Fruit fly (Drosophila melanogaster) whole organism, prepupa: ENCODE results near the gene CG8142.

Source experiments
- Blimp-1 ChIP-seq: fragments of 200-800 bp; sonication (Bioruptor generic); optimal IDR thresholded peaks from 3 replicates; lab custom pipeline; 2017; ENCODE audit warnings: missing biosample characterization, missing genetic modification characterization, mild to moderate bottlenecking, moderate library complexity, missing genetic modification reagents
- CG10631 ChIP-seq: fragments of 200-800 bp; sonication (Bioruptor generic); optimal IDR thresholded peaks from 2 replicates; lab custom pipeline; 2016; ENCODE audit warnings: missing biosample characterization, missing genetic modification characterization
- CG10669 ChIP-seq: fragments of 200-800 bp; sonication (Bioruptor generic); optimal IDR thresholded peaks from 3 replicates; lab custom pipeline; 2018; ENCODE audit warnings: missing biosample characterization, mild to moderate bottlenecking, missing genetic modification characterization, moderate library complexity
- CG11762 ChIP-seq: fragments of 200-800 bp; sonication (Bioruptor generic); optimal IDR thresholded peaks from 3 replicates; lab custom pipeline; 2016; ENCODE audit warnings: missing biosample characterization, missing genetic modification characterization; ENCODE audit not compliant: insufficient read depth
- CG15336 ChIP-seq: fragments of 200-800 bp; sonication (Bioruptor generic); IDR thresholded peaks from 2 replicates; pipeline ENCODE4 v1.3.6; 2022; ENCODE audit warnings: missing biosample characterization, missing genetic modification characterization
- CG16779 ChIP-seq: fragments of 200-800 bp; sonication (Bioruptor generic); optimal IDR thresholded peaks from 3 replicates; lab custom pipeline; 2017; ENCODE audit warnings: missing biosample characterization, mild to moderate bottlenecking, missing genetic modification characterization
- CG3032 ChIP-seq: fragments of 200-800 bp; optimal IDR thresholded peaks from 2 replicates; lab custom pipeline; 2019; ENCODE audit warnings: missing biosample characterization, mild to moderate bottlenecking, missing genetic modification characterization, moderate library complexity
- CG34406 ChIP-seq: fragments of 200-800 bp; sonication (Bioruptor generic); optimal IDR thresholded peaks from 3 replicates; lab custom pipeline; 2016; ENCODE audit warnings: missing biosample characterization, missing genetic modification characterization
- CG3919 ChIP-seq: fragments of 200-800 bp; sonication (Bioruptor generic); optimal IDR thresholded peaks from 3 replicates; lab custom pipeline; 2016; ENCODE audit warnings: missing biosample characterization, missing genetic modification characterization
- CG4318 ChIP-seq: fragments of 200-800 bp; sonication (Bioruptor generic); optimal IDR thresholded peaks from 3 replicates; lab custom pipeline; 2017; ENCODE audit warnings: missing biosample characterization, mild to moderate bottlenecking, missing genetic modification characterization
- CG6163 ChIP-seq: fragments of 200-800 bp; sonication (Bioruptor generic); IDR thresholded peaks from 3 replicates; pipeline ENCODE4 v1.3.6; 2022; ENCODE audit warnings: missing biosample characterization, missing genetic modification characterization
- CG6276 ChIP-seq: fragments of 200-800 bp; sonication (Bioruptor generic); optimal IDR thresholded peaks from 2 replicates; lab custom pipeline; 2017; ENCODE audit warnings: missing biosample characterization, mild to moderate bottlenecking, missing genetic modification characterization
- CG6792 ChIP-seq: fragments of 200-800 bp; sonication (Bioruptor generic); optimal IDR thresholded peaks from 3 replicates; lab custom pipeline; 2016; ENCODE audit warnings: missing biosample characterization, missing genetic modification characterization
- CG6808 ChIP-seq: fragments of 200-800 bp; sonication (Bioruptor generic); optimal IDR thresholded peaks from 3 replicates; lab custom pipeline; 2017; ENCODE audit warnings: missing biosample characterization, missing genetic modification characterization, mild to moderate bottlenecking, moderate library complexity, missing genetic modification reagents
- CG7368 ChIP-seq: fragments of 200-800 bp; sonication (Bioruptor generic); optimal IDR thresholded peaks from 3 replicates; lab custom pipeline; 2016; ENCODE audit warnings: missing biosample characterization, missing genetic modification characterization
- CG8119 ChIP-seq: fragments of 200-800 bp; sonication (Bioruptor generic); IDR thresholded peaks from 3 replicates; pipeline ENCODE4 v1.3.6; 2022; ENCODE audit warnings: missing biosample characterization, missing genetic modification characterization
- CG8632 ChIP-seq: fragments of 200-800 bp; sonication (Bioruptor generic); optimal IDR thresholded peaks from 3 replicates; lab custom pipeline; 2016; ENCODE audit warnings: missing biosample characterization, missing genetic modification characterization
- CG9139 ChIP-seq: fragments of 200-800 bp; sonication (Bioruptor generic); optimal IDR thresholded peaks from 3 replicates; lab custom pipeline; 2017; ENCODE audit warnings: missing biosample characterization, mild to moderate bottlenecking, missing genetic modification characterization
- Eip75B ChIP-seq: fragments of 200-800 bp; sonication (Bioruptor generic); optimal IDR thresholded peaks from 3 replicates; lab custom pipeline; 2016; ENCODE audit warnings: missing biosample characterization, missing genetic modification characterization
- Eip78C ChIP-seq: fragments of 200-800 bp; sonication (Bioruptor generic); peaks from one replicate; lab custom pipeline; 2016; ENCODE audit warnings: missing biosample characterization, missing genetic modification characterization
- Eip93F ChIP-seq: fragments of 200-800 bp; sonication (Bioruptor generic); optimal IDR thresholded peaks from 2 replicates; lab custom pipeline; 2016; ENCODE audit warnings: missing biosample characterization, mild to moderate bottlenecking, missing genetic modification characterization
- Ets21C ChIP-seq: fragments of 200-800 bp; sonication (Bioruptor generic); optimal IDR thresholded peaks from 3 replicates; lab custom pipeline; 2016; ENCODE audit warnings: missing biosample characterization, missing genetic modification characterization
- Ets96B ChIP-seq: fragments of 200-800 bp; optimal IDR thresholded peaks from 2 replicates; lab custom pipeline; 2019; ENCODE audit warnings: missing biosample characterization, mild to moderate bottlenecking, missing genetic modification characterization, moderate library complexity
- Gug ChIP-seq: fragments of 200-800 bp; sonication (Bioruptor generic); IDR thresholded peaks from 2 replicates; pipeline ENCODE4 v1.3.6; 2022; ENCODE audit warnings: missing biosample characterization, missing genetic modification characterization
- Hr38 ChIP-seq: sonication (Bioruptor generic); optimal IDR thresholded peaks from 2 replicates; lab custom pipeline; 2016; ENCODE audit warnings: missing biosample characterization, missing genetic modification characterization
- Hr39 ChIP-seq: fragments of 200-800 bp; sonication (Bioruptor generic); optimal IDR thresholded peaks from 2 replicates; lab custom pipeline; 2016; ENCODE audit warnings: missing biosample characterization, missing genetic modification characterization
- Lpt ChIP-seq: fragments of 200-800 bp; sonication (Bioruptor generic); optimal IDR thresholded peaks from 3 replicates; lab custom pipeline; 2016; ENCODE audit warnings: missing biosample characterization, missing genetic modification characterization
- Met ChIP-seq: fragments of 200-800 bp; sonication (Bioruptor generic); optimal IDR thresholded peaks from 3 replicates; lab custom pipeline; 2016; ENCODE audit warnings: missing biosample characterization, missing genetic modification characterization
- OdsH ChIP-seq: fragments of 200-800 bp; sonication (Bioruptor generic); optimal IDR thresholded peaks from 3 replicates; lab custom pipeline; 2016; ENCODE audit warnings: missing biosample characterization, missing genetic modification characterization
- Sox102F ChIP-seq: fragments of 200-800 bp; sonication (Bioruptor generic); optimal IDR thresholded peaks from 2 replicates; lab custom pipeline; 2016; ENCODE audit warnings: missing biosample characterization, mild to moderate bottlenecking, missing genetic modification characterization
- Sox14 ChIP-seq: fragments of 200-800 bp; sonication (Bioruptor generic); optimal IDR thresholded peaks from 3 replicates; lab custom pipeline; 2016; ENCODE audit warnings: missing biosample characterization, missing genetic modification characterization
- Sox15 ChIP-seq: fragments of 200-800 bp; sonication (Bioruptor generic); optimal IDR thresholded peaks from 3 replicates; lab custom pipeline; 2016; ENCODE audit warnings: missing biosample characterization, missing genetic modification characterization
- achi ChIP-seq: fragments of 200-800 bp; sonication (Bioruptor generic); optimal IDR thresholded peaks from 3 replicates; lab custom pipeline; 2016; ENCODE audit warnings: missing biosample characterization, missing genetic modification characterization
- cyc ChIP-seq: fragments of 200-800 bp; sonication (Bioruptor generic); optimal IDR thresholded peaks from 3 replicates; lab custom pipeline; 2016; ENCODE audit warnings: missing biosample characterization, missing genetic modification characterization
- dac ChIP-seq: fragments of 200-800 bp; sonication (Bioruptor generic); optimal IDR thresholded peaks from 2 replicates; lab custom pipeline; 2017; ENCODE audit warnings: missing biosample characterization, mild to moderate bottlenecking, missing genetic modification characterization
- dsx ChIP-seq: fragments of 200-800 bp; optimal IDR thresholded peaks from 3 replicates; lab custom pipeline; 2019; ENCODE audit warnings: missing biosample characterization, mild to moderate bottlenecking, missing genetic modification characterization, moderate library complexity; ENCODE audit not compliant: poor library complexity, severe bottlenecking
- eg ChIP-seq: fragments of 200-800 bp; sonication (Bioruptor generic); IDR thresholded peaks from 3 replicates; pipeline ENCODE4 v1.3.6; 2022; ENCODE audit warnings: missing biosample characterization, missing genetic modification characterization
- fkh ChIP-seq: fragments of 200-800 bp; sonication (Bioruptor generic); optimal IDR thresholded peaks from 3 replicates; lab custom pipeline; 2017; ENCODE audit warnings: missing biosample characterization, mild to moderate bottlenecking, missing genetic modification characterization, moderate library complexity
- salr ChIP-seq, 2 experiments: fragments of 200-800 bp; sonication (Bioruptor generic); optimal IDR thresholded peaks; 3 replicates each; lab custom pipeline; 2016 to 2018; ENCODE audit warnings: missing biosample characterization in 2 of 2, missing genetic modification characterization in 2 of 2, mild to moderate bottlenecking in 1 of 2
- spab ChIP-seq: fragments of 200-800 bp; sonication (Bioruptor generic); optimal IDR thresholded peaks from 2 replicates; lab custom pipeline; 2017; ENCODE audit warnings: missing biosample characterization, mild to moderate bottlenecking, missing genetic modification characterization, missing genetic modification reagents
- ss ChIP-seq, 2 experiments: fragments of 200-800 bp; sonication (Bioruptor generic); optimal IDR thresholded peaks; 2 replicates in 1 of 2; 3 replicates in 1 of 2; lab custom pipeline; 2017 to 2018; ENCODE audit warnings: mild to moderate bottlenecking in 2 of 2, missing biosample characterization in 2 of 2, missing genetic modification characterization in 2 of 2, moderate library complexity in 1 of 2
- topi ChIP-seq: fragments of 200-800 bp; sonication (Bioruptor generic); optimal IDR thresholded peaks from 3 replicates; lab custom pipeline; 2016; ENCODE audit warnings: missing biosample characterization, missing genetic modification characterization
- vri ChIP-seq: fragments of 200-800 bp; sonication (Bioruptor generic); optimal IDR thresholded peaks from 3 replicates; lab custom pipeline; 2016; ENCODE audit warnings: missing biosample characterization, mild to moderate bottlenecking, missing genetic modification characterization

Gene CG8142

DNA sequence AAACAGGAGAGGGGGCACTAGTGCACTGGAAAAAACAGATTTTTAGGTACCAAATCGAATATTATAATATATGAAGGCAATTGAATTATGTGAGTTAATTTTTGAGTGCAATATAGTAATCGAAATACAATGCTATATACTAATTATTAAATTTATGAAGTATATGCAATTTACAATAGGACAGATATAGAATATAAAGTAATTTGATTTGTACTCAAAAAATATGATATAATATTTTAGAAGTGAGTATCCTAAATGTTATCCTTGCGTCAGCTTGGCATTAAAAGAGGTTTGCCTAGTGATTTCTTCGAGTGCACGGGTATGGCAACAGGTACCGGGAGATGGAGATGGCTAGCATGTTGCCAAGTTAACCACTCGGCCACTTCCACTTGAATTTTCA is 37.5 kb downstream of the CG8142 start (continued):
- TF ChIP-seq dsx (GFP tag; lab: Kevin White, UChicago) (peak; percentile 47), dac (GFP tag; lab: Kevin White, UChicago) (no peak), CG6792 (GFP tag; lab: Kevin White, UChicago) (peak; percentile 9), Ets21C (GFP tag; lab: Kevin White, UChicago) (no peak), CG8119 (GFP tag; lab: Robert Waterston, UW) (0 out of 3 replicates have a peak, but pooled peaks have one; percentile 27), CG6276 (GFP tag; lab: Kevin White, UChicago) (no peak), CG6163 (GFP tag; lab: Robert Waterston, UW) (no peak), CG4318 (GFP tag; lab: Kevin White, UChicago) (peak; percentile 2), Blimp-1 (GFP tag; lab: Kevin White, UChicago) (no peak), Sox15 (GFP tag; lab: Kevin White, UChicago) (peak; percentile 8)

DNA sequence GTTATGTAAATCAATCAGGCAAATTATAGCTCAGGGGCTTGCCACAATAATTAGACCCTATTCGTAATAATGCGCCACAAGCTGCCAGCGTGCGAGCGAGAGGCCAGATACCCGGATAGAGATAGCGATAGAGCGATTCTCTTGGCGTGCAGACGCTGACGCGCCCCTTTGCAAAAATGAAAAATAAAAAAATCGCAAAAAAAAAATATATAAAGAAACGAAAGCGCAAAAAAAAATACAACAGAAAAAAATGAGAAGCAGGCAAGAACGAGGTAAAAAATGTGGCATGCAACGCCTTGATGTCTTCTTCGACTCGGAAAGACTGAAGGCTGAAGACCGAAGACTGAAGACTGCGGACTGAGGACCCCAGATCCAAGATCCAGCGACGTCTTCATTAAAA is 38.2 kb downstream of the CG8142 start:
- TF ChIP-seq Sox14 (GFP tag; lab: Kevin White, UChicago) = no peak
- TF ChIP-seq Ets96B (tag; lab: Kevin White, UChicago) = peak; percentile 9
- TF ChIP-seq fkh (GFP tag; lab: Kevin White, UChicago) = no peak
- peak; percentile 24 for TF ChIP-seq Eip78C (GFP tag; lab: Kevin White, UChicago)
- TF ChIP-seq Gug (GFP tag; lab: Robert Waterston, UW) = no peak
- 0 out of 3 replicates have a peak, but pooled peaks have one; percentile 22 for TF ChIP-seq CG8119 (GFP tag; lab: Robert Waterston, UW)
- TF ChIP-seq CG6808 = peak; percentile 71
- TF ChIP-seq Lpt (GFP tag; lab: Kevin White, UChicago) = no peak
- TF ChIP-seq CG3032 (tag; lab: Kevin White, UChicago) = peak; percentile 19
- no peak for TF ChIP-seq topi (GFP tag; lab: Kevin White, UChicago)
- TF ChIP-seq cyc = no peak
- TF ChIP-seq ss (GFP tag; optimal IDR thresholded peaks at IDR 0.05; lab: Kevin White, UChicago) = peak; percentile 81 to 93
- peak; percentile 10 for TF ChIP-seq OdsH (GFP tag; lab: Kevin White, UChicago)
- no peak for TF ChIP-seq Eip75B
- TF ChIP-seq CG11762 (GFP tag; lab: Kevin White, UChicago) = no peak
- peak; percentile 16 for TF ChIP-seq CG10631 (GFP tag; lab: Kevin White, UChicago)
- TF ChIP-seq salr (GFP tag; optimal IDR thresholded peaks at IDR 0.05; lab: Kevin White, UChicago) = no peak
- TF ChIP-seq Hr38 (GFP tag; lab: Kevin White, UChicago) = no peak
- TF ChIP-seq spab (GFP tag; lab: Kevin White, UChicago) = peak; percentile 39
- no peak for TF ChIP-seq CG34406 (GFP tag; lab: Kevin White, UChicago)
- TF ChIP-seq Eip93F (GFP tag; lab: Kevin White, UChicago) = no peak
- no peak for TF ChIP-seq vri (GFP tag; lab: Kevin White, UChicago)
- TF ChIP-seq achi (GFP tag; lab: Kevin White, UChicago) = no peak
- TF ChIP-seq CG10669 (GFP tag; lab: Kevin White, UChicago) = peak; percentile 15
- TF ChIP-seq dsx (GFP tag; lab: Kevin White, UChicago) = no peak
- no peak for TF ChIP-seq Sox102F
- TF ChIP-seq Met (GFP tag; lab: Kevin White, UChicago) = no peak
- TF ChIP-seq CG15336 = no peak
- TF ChIP-seq CG6163 (GFP tag; lab: Robert Waterston, UW) = peak; percentile 74; the same call in 2 of the 3 replicates
- TF ChIP-seq Blimp-1 (GFP tag; lab: Kevin White, UChicago) = no peak
- TF ChIP-seq CG9139 (GFP tag; lab: Kevin White, UChicago) = peak; percentile 77
- TF ChIP-seq CG6276 (GFP tag; lab: Kevin White, UChicago) = no peak
- 0 out of 3 replicates have a peak, but pooled peaks have one; percentile 28 for TF ChIP-seq eg (GFP tag; lab: Robert Waterston, UW)
- TF ChIP-seq CG8632 = no peak
- no peak for TF ChIP-seq Ets21C (GFP tag; lab: Kevin White, UChicago)
- TF ChIP-seq CG16779 (tag; lab: Kevin White, UChicago) = no peak
- TF ChIP-seq CG6792 (GFP tag; lab: Kevin White, UChicago) = no peak
- no peak for TF ChIP-seq Sox15 (GFP tag; lab: Kevin White, UChicago)
- no peak for TF ChIP-seq Hr39 (GFP tag; lab: Kevin White, UChicago)
- no peak for TF ChIP-seq CG7368
- TF ChIP-seq CG3919 (GFP tag; lab: Kevin White, UChicago) = no peak
- no peak for TF ChIP-seq CG4318 (GFP tag; lab: Kevin White, UChicago)
